Worm (Caenorhabditis elegans): ENCODE data around the gene Y47D3A.13.

Y47D3A.13 gene

ce11 chrIII:11195140-11195539, 28.8 kb downstream of the Y47D3A.13 start, which contains the start of gene tra-1:
Gene tra-1, minus strand, starts transcription at chrIII:11195201.
- no peak for TF ChIP-seq unc-62 (GFP tag; optimal IDR thresholded peaks at IDR 0.05)

- no peak for TF ChIP-seq unc-62 (GFP tag; optimal IDR thresholded peaks at IDR 0.05)
Observed at ce11 chrIII:11194123-11194522, 29.8 kb downstream of the Y47D3A.13 start.

ce11 chrIII:11193251-11193650, 30.7 kb downstream of the Y47D3A.13 start:
- TF ChIP-seq unc-62 (GFP tag; optimal IDR thresholded peaks at IDR 0.05): no peak

ce11 chrIII:11188132-11188531, 35.8 kb downstream of the Y47D3A.13 start:
- no peak for TF ChIP-seq unc-62 (GFP tag; optimal IDR thresholded peaks at IDR 0.05)

ce11 chrIII:11185483-11186115, 38.3 kb downstream of the Y47D3A.13 start:
- no peak for TF ChIP-seq unc-62 (GFP tag; optimal IDR thresholded peaks at IDR 0.05)

- TF ChIP-seq unc-62 (GFP tag; optimal IDR thresholded peaks at IDR 0.05): no peak
Observed at ce11 chrIII:11175642-11176217, 48.2 kb downstream of the Y47D3A.13 start.
